Worm (Caenorhabditis elegans) whole organism, L4/young adult: ENCODE results near the gene F01D5.10.
"Not testable (repeated sequence)": the region's sequence is repeated elsewhere in the genome, so short reads cannot be mapped to it uniquely, and the experiment has no call there.

Experiments used
- W03F9.2 ChIP-seq: fragments of 150-350 bp; optimal IDR thresholded peaks from 2 replicates; lab custom pipeline; 2014; ENCODE audit warnings: missing biosample characterization, missing genetic modification characterization
- dao-5 ChIP-seq: sonication (generic microtip); optimal IDR thresholded peaks from 2 replicates; lab custom pipeline; 2016; ENCODE audit warnings: missing genotype, missing genetic modification characterization, moderate library complexity, missing compliant biosample characterization
- him-1 ChIP-seq: sonication (generic microtip); optimal IDR thresholded peaks from 2 replicates; lab custom pipeline; 2016; ENCODE audit warnings: missing genotype, missing genetic modification reagents, missing genetic modification characterization, missing compliant biosample characterization

Gene F01D5.10

ce11 chrII:14016865-14017264 lies 4.3 kb downstream of the F01D5.10 start, which contains the start of gene cyp-37A1:
TSS of gene cyp-37A1 (minus strand) at chrII:14016965.
- TF ChIP-seq dao-5 (tag; lab: Kevin White, UChicago): no peak
- TF ChIP-seq him-1 (tag; lab: Kevin White, UChicago): no peak
- no peak for TF ChIP-seq W03F9.2

DNA sequence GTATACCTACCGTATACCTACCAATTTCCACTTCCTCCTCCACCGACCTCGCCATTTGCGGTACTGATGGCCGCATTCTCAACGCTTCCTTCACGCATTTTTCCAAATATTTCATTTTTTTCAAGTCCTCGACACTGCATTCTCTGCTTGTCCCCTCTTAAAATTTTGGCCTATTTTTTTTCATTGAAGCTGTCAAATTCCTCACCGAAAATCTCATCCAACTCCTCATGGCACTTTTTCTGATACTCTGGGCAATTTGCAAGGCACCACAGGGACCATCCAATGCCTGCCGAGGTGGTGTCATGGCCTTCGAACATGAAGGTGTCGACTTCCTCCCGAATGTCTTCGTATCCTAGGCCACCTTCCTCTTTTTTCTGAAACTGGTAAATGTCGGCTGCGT lies 6.5 kb downstream of the F01D5.10 start:
- TF ChIP-seq him-1 (tag; lab: Kevin White, UChicago) (no peak), W03F9.2 (no peak), dao-5 (tag; lab: Kevin White, UChicago) (no peak)

DNA sequence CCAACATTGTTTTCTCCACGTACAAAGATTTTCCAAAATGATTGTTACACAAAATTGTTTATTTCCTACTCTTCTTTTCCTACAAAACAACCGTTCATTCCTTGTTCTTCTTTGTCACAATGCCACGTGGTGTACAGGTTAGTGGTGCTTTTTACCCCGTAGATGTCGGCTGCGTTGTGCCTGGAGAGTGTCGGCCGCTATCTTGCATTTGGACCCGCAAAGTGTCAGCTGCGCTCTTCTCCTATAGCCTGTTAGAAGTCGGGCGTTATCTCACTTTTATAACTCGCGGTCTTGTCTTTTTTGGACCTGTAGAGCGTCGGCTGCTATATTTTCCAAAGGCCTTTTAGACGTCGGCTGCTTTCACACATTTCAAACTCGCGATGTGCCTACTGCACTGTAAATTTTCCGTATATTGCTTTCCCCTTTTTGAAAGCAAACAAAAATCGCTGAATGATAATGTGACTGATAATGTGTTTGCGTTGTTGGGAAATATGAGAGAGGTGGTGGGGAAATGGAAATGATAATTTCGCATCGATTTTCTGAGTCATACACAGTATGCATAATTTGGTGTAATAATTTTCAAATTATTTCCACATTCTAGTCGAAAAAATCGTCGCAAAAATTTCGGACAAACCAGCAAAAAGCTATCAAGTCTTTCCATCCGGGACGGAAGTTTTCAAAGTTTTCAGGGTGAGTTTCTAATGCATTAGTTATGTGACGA lies 10.3 kb downstream of the F01D5.10 start, which contains the start of gene F01D5.8:
TSS of gene F01D5.8 (plus strand) at position 51 of the 721 bp plus-strand sequence.
- no peak for TF ChIP-seq W03F9.2
- no peak for TF ChIP-seq dao-5 (tag; lab: Kevin White, UChicago)
- no peak for TF ChIP-seq him-1 (tag; lab: Kevin White, UChicago)

ce11 chrII:14008359-14008758 lies 12.8 kb downstream of the F01D5.10 start, which contains the start of gene F01D5.7:
TSS of gene F01D5.7 (plus strand) at chrII:14008659.
- TF ChIP-seq him-1 (tag; lab: Kevin White, UChicago) (no peak), dao-5 (tag; lab: Kevin White, UChicago) (no peak), W03F9.2 (no peak)

DNA sequence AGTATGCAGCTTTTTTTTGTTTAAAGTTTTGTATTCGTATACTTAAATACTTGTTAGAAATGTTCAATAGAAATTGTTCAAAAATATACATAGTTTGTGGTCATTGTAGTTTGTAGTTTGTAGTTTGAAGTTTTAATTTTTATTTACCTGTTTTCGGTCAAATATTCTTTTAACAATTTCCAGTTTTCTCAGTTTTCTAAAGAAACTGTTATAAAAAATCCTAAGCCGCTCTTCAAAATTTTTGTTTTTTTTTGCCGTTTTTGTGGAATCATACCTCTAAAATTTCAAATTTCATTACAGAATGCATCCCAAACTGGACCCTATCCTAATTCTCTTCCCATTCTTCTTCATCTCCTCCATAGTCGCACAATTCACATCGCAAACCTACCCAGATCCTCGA lies 14.9 kb downstream of the F01D5.10 start, which contains the start of gene F01D5.6:
TSS of gene F01D5.6 (plus strand) at position 301 of the 400 bp plus-strand sequence.
- no peak for TF ChIP-seq dao-5 (tag; lab: Kevin White, UChicago)
- no peak for TF ChIP-seq him-1 (tag; lab: Kevin White, UChicago)
- no peak for TF ChIP-seq W03F9.2

DNA sequence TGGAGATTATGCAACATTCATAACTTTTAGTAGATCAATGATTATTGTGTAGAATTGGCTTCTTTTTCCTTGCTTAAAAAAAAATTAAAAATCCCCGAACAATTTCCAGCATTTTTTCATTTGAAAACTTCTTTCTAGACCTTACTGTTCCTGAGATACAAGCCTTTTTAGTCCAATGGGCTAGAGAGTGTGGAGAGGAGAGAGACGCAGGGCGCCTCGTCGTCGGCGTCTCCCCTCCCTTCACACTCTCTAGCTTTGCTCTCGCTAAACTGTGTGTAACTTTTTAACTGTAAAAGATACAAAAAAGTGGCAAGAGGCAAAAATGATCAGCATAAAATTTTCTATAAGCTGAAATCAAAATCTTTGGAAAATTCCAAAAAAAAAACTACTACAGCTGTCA lies 15.9 kb downstream of the F01D5.10 start:
- no peak for TF ChIP-seq him-1 (tag; lab: Kevin White, UChicago)
- no peak for TF ChIP-seq W03F9.2
- no peak for TF ChIP-seq dao-5 (tag; lab: Kevin White, UChicago)

DNA sequence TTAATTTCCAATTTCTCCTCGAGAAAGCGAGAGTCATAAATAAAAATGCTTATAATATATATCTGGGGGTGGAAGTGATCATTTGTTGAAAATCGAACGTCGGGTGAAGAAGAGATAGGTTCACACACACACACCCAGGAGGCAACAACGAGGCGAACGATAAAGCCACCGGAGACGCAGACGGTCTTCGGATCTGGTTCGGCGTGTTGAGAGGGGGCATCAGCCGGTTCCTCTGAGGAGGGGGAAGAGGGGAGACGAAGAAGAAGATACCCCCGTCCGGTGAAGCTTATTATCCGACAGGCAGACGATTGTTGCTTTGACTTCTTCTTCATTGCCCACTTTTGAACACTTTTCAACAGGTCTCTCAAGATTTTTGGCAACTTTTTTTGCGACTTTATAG lies 16.4 kb downstream of the F01D5.10 start:
- TF ChIP-seq dao-5 (tag; lab: Kevin White, UChicago) (no peak), W03F9.2 (no peak), him-1 (tag; lab: Kevin White, UChicago) (no peak)

ce11 chrII:14003821-14004430 lies 17.2 kb downstream of the F01D5.10 start:
- TF ChIP-seq him-1 (tag; lab: Kevin White, UChicago): no peak
- no peak for TF ChIP-seq dao-5 (tag; lab: Kevin White, UChicago)
- TF ChIP-seq W03F9.2: no peak

ce11 chrII:14002200-14002599 lies 18.9 kb downstream of the F01D5.10 start, which contains the start of gene F01D5.5:
TSS of gene F01D5.5 (minus strand) at chrII:14002300.
- TF ChIP-seq dao-5 (tag; lab: Kevin White, UChicago): no peak
- no peak for TF ChIP-seq him-1 (tag; lab: Kevin White, UChicago)
- no peak for TF ChIP-seq W03F9.2

- not testable (repeated sequence) for TF ChIP-seq him-1 (tag; lab: Kevin White, UChicago); W03F9.2; dao-5 (tag; lab: Kevin White, UChicago)
These were observed 21.1 kb downstream of the F01D5.10 start, which contains the start of gene F01D5.3 for ce11 chrII:14000044-14000443. TSS of gene F01D5.3 (minus strand) at chrII:14000144.

DNA sequence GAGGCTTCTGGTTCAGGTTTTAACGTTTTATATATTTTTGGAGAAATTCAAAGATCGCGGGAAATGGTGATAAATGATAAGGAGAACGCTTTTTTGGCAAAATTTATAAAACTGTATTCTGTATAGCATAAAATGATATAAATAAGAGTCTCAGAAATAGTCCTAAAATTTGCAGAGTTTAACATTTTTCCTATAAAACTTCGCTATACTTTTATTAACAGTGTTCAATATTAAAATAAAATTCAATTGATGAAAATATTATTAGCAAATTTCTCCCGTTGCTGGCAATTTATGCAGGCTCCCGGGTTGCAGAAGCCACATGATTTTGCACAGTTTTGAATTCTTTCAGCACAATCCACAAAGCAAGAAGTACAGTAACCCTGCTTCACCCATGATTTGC lies 22.2 kb downstream of the F01D5.10 start, which contains the start of gene F01D5.2:
TSS of gene F01D5.2 (minus strand) at position 101 of the 400 bp plus-strand sequence.
- TF ChIP-seq dao-5 (tag; lab: Kevin White, UChicago) (no peak), W03F9.2 (no peak), him-1 (tag; lab: Kevin White, UChicago) (no peak)

DNA sequence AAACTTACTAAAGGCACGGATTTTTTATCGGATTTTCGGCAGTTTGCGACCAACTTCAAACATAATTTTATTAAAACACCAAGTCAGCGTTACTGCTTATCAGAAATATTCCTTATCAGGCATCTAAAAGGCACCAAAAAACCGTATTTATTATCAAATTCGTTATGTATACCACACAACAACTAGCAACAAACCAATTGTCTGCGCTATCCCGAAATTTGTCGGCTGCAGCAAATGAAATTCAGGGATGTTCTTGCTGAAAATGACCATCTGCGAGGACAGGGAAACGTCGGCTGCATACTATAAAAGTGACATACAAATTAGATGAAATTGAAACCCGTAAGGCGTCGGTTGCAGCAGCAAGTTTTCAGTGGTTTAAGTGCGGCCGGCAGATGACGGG lies 23.1 kb downstream of the F01D5.10 start:
- TF ChIP-seq dao-5 (tag; lab: Kevin White, UChicago): no peak

DNA sequence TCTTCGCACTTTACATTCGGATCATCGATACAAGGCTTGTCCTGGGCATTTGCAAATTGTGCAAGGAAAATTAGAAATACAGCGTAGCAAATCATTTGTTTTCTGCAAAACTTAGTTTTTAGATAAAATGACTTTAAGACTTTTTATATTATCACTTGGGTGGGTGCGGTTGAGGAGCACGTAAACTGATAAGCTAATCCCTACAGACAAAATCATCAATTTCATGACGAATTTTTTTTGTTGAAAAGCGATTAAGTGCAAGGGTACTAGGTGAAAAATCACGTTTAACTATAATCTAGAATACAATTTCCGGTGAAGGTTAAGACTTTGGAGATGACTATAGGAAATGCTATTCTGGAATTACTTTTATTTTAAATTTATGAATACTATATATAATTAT lies 23.7 kb downstream of the F01D5.10 start, which contains the start of gene F01D5.1:
TSS of gene F01D5.1 (minus strand) at position 105 of the 400 bp plus-strand sequence.
- TF ChIP-seq him-1 (tag; lab: Kevin White, UChicago) (no peak), dao-5 (tag; lab: Kevin White, UChicago) (no peak)

- TF ChIP-seq dao-5 (tag; lab: Kevin White, UChicago): no peak
- no peak for TF ChIP-seq W03F9.2
- TF ChIP-seq him-1 (tag; lab: Kevin White, UChicago): no peak
These were observed 26.2 kb downstream of the F01D5.10 start, which contains the start of gene Y39G8B.7 for ce11 chrII:13994934-13995333. TSS of gene Y39G8B.7 (minus strand) at chrII:13995034.
